Fruit fly (Drosophila melanogaster): ENCODE data around the gene BuGZ.

The BuGZ gene

dm6 chr2L:16715841-16716701 lies 27.1 kb upstream of the BuGZ start, which contains the start of the genes Cyt-c-d and CG31808:
Cyt-c-d (plus strand) TSS chr2L:16715891.
CG31808 (minus strand) TSS chr2L:16716195.
- TF ChIP-seq Dll (optimal IDR thresholded peaks at IDR 0.05) (no peak), EcR (GFP tag; optimal IDR thresholded peaks at IDR 0.05) (no peak), usp (GFP tag; optimal IDR thresholded peaks at IDR 0.05) (no peak), pan (optimal IDR thresholded peaks at IDR 0.05) (no peak), CG8478 (optimal IDR thresholded peaks at IDR 0.05) (no peak), psq (optimal IDR thresholded peaks at IDR 0.05) (no peak)

- TF ChIP-seq pan (optimal IDR thresholded peaks at IDR 0.05) (no peak), psq (optimal IDR thresholded peaks at IDR 0.05) (no peak), Dll (optimal IDR thresholded peaks at IDR 0.05) (no peak), CG8478 (optimal IDR thresholded peaks at IDR 0.05) (no peak), usp (GFP tag; optimal IDR thresholded peaks at IDR 0.05) (no peak), EcR (GFP tag; optimal IDR thresholded peaks at IDR 0.05) (no peak)
Observed at dm6 chr2L:16716771-16717170, 26.4 kb upstream of the BuGZ start.

- no peak for TF ChIP-seq EcR (GFP tag; optimal IDR thresholded peaks at IDR 0.05)
- TF ChIP-seq pan (optimal IDR thresholded peaks at IDR 0.05), result no peak
- TF ChIP-seq psq (optimal IDR thresholded peaks at IDR 0.05), result no peak
- no peak for TF ChIP-seq Dll (optimal IDR thresholded peaks at IDR 0.05)
- TF ChIP-seq CG8478 (optimal IDR thresholded peaks at IDR 0.05), result no peak
- TF ChIP-seq usp (GFP tag; optimal IDR thresholded peaks at IDR 0.05), result no peak
Observed at dm6 chr2L:16718446-16719173, 24.6 kb upstream of the BuGZ start.

DNA sequence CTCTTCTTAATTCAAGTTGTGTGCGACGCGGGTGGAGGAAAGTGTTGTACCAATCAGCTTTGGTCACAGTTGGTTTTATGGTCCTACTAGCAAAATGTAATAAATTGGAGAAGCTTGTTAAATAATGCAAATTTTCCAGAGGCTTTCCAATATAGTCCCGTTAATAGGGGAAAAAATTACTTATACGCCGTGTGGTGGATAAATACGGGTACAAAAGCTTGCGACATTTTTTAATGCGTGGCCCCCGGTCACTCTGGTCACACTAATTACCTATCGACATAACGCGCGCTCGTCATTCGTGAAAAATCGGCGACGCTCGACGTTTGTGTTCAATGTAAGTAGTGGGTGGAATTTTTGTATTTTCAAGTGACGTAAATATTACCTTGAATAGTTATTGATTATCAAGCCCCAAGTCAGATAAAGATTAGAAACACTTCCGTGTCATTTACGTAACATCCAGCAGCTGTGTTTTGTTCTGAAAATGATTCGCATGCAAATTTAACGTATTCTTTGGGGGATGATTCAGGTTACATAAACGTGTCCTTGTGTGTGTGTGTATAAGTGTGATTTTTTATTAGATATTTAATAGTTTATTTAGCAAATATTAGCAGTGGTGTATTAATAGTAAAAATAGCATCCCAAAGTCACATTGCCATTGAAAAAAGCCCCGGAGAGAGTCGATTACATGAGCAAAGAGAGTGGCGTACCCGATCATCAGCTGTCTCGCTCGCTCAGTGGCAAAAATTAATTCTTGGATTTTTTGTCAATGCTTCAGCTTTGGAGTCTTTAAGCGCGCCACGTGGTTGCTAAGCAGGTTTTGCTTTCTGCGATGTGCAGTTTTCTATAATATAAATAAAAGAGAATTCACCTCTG lies 23.3 kb upstream of the BuGZ start, which contains the start of gene Cyt-c-p:
Gene Cyt-c-p (plus strand): TSS at position 290 of the 873 bp plus-strand sequence.
- TF ChIP-seq usp (GFP tag; optimal IDR thresholded peaks at IDR 0.05) (no peak), Dll (optimal IDR thresholded peaks at IDR 0.05) (no peak), CG8478 (optimal IDR thresholded peaks at IDR 0.05) (no peak), pan (optimal IDR thresholded peaks at IDR 0.05) (no peak), EcR (GFP tag; optimal IDR thresholded peaks at IDR 0.05) (no peak), psq (optimal IDR thresholded peaks at IDR 0.05) (no peak)

- TF ChIP-seq EcR (GFP tag; optimal IDR thresholded peaks at IDR 0.05) (no peak), CG8478 (optimal IDR thresholded peaks at IDR 0.05) (no peak), usp (GFP tag; optimal IDR thresholded peaks at IDR 0.05) (no peak), psq (optimal IDR thresholded peaks at IDR 0.05) (no peak), Dll (optimal IDR thresholded peaks at IDR 0.05) (no peak), pan (optimal IDR thresholded peaks at IDR 0.05) (no peak)
Observed at dm6 chr2L:16720707-16721700, 22.2 kb upstream of the BuGZ start.

- no peak for TF ChIP-seq psq (optimal IDR thresholded peaks at IDR 0.05)
- TF ChIP-seq usp (GFP tag; optimal IDR thresholded peaks at IDR 0.05), result no peak
- no peak for TF ChIP-seq pan (optimal IDR thresholded peaks at IDR 0.05)
- no peak for TF ChIP-seq CG8478 (optimal IDR thresholded peaks at IDR 0.05)
- TF ChIP-seq EcR (GFP tag; optimal IDR thresholded peaks at IDR 0.05), result no peak
- TF ChIP-seq Dll (optimal IDR thresholded peaks at IDR 0.05), result no peak
Observed at dm6 chr2L:16722596-16722995, 20.6 kb upstream of the BuGZ start.

- TF ChIP-seq Dll (optimal IDR thresholded peaks at IDR 0.05), result no peak
- no peak for TF ChIP-seq usp (GFP tag; optimal IDR thresholded peaks at IDR 0.05)
- no peak for TF ChIP-seq EcR (GFP tag; optimal IDR thresholded peaks at IDR 0.05)
- no peak for TF ChIP-seq psq (optimal IDR thresholded peaks at IDR 0.05)
- no peak for TF ChIP-seq CG8478 (optimal IDR thresholded peaks at IDR 0.05)
Observed at dm6 chr2L:16727578-16728023, 15.6 kb upstream of the BuGZ start, which contains the start of gene VhaSFD. VhaSFD (minus strand) TSS chr2L:16727826.

dm6 chr2L:16729556-16729955 lies 13.6 kb upstream of the BuGZ start, which contains the start of gene Tsen2:
Tsen2 (plus strand) TSS chr2L:16729777.
- no peak for TF ChIP-seq EcR (GFP tag; optimal IDR thresholded peaks at IDR 0.05)
- no peak for TF ChIP-seq pan (optimal IDR thresholded peaks at IDR 0.05)
- TF ChIP-seq usp (GFP tag; optimal IDR thresholded peaks at IDR 0.05), result no peak
- no peak for TF ChIP-seq CG8478 (optimal IDR thresholded peaks at IDR 0.05)
- no peak for TF ChIP-seq Dll (optimal IDR thresholded peaks at IDR 0.05)
- no peak for TF ChIP-seq psq (optimal IDR thresholded peaks at IDR 0.05)

DNA sequence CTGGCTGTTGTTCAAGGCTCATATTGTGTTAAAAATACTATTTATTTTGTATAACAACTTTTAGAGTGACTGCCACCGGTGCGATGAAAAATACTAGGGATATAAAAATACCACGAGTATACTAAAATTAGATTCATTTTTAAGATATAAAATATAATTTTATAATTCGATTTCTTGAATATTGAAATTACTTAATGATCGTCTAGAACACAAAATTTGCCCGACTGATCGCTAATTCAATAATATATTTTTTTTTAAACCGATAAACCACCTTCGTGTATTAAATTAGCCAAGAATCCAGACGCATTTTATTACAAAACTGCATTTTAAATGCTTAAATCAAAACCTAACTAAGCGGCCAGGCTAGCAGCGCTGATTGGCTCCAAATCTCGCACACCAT lies 12.3 kb upstream of the BuGZ start, which contains the start of gene CG17996:
Gene CG17996 (minus strand): TSS at position 101 of the 400 bp plus-strand sequence.
- no peak for TF ChIP-seq pan (optimal IDR thresholded peaks at IDR 0.05)

DNA sequence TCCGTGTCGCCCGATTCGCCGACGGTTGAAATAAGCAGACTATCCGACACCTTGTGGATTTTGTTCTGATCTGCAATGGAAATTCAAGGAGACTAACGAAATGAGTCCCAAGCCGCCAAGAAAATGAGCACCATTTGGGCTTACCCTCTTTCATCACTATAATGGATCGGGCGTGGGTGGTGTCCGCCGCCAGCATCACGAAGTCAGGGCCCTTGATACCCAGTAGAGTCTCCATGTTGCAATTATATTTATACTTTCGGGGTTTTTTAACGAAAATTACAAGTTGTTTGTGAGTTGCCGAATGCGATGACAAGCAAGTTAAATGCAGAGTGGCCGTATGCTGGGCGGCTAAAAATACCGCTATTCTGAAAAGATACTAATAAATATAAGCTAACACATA lies 11.4 kb upstream of the BuGZ start, which contains the start of gene Prosbeta4:
Gene Prosbeta4 (minus strand): TSS at position 335 of the 400 bp plus-strand sequence.
- TF ChIP-seq EcR (GFP tag; optimal IDR thresholded peaks at IDR 0.05) (no peak), Dll (optimal IDR thresholded peaks at IDR 0.05) (no peak), CG8478 (optimal IDR thresholded peaks at IDR 0.05) (no peak), psq (optimal IDR thresholded peaks at IDR 0.05) (no peak), pan (optimal IDR thresholded peaks at IDR 0.05) (no peak), usp (GFP tag; optimal IDR thresholded peaks at IDR 0.05) (no peak)
